Worm (Caenorhabditis elegans) whole organism, late embryonic: ENCODE data around the gene R10E4.6.

Experiments
- C08G9.2 ChIP-seq: sonication (generic microtip); optimal IDR thresholded peaks from 2 replicates; lab custom pipeline; 2016; ENCODE audit warnings: mild to moderate bottlenecking, missing genetic modification characterization, moderate library complexity, missing compliant biosample characterization
- C38D4.7 ChIP-seq: fragments of 200-800 bp; sonication (Bioruptor generic); optimal IDR thresholded peaks from 2 replicates; lab custom pipeline; 2018; ENCODE audit warnings: mild to moderate bottlenecking, missing genetic modification characterization, moderate library complexity, missing compliant biosample characterization
- F13H6.1 ChIP-seq: sonication (generic microtip); optimal IDR thresholded peaks from 2 replicates; lab custom pipeline; 2016; ENCODE audit warnings: missing genetic modification characterization, missing compliant biosample characterization
- K02D7.2 ChIP-seq: sonication (generic microtip); optimal IDR thresholded peaks from 2 replicates; lab custom pipeline; 2017; ENCODE audit warnings: mild to moderate bottlenecking, missing genetic modification characterization, missing compliant biosample characterization
- K09A11.1 ChIP-seq: sonication (generic microtip); optimal IDR thresholded peaks from 2 replicates; lab custom pipeline; 2017; ENCODE audit warnings: antibody characterized with exemption, mild to moderate bottlenecking, missing genetic modification characterization, missing compliant biosample characterization; ENCODE audit not compliant: insufficient read depth
- T23F11.4 ChIP-seq: fragments of 200-800 bp; sonication (Bioruptor generic); optimal IDR thresholded peaks from 2 replicates; lab custom pipeline; 2018; ENCODE audit warnings: mild to moderate bottlenecking, missing genetic modification characterization, missing compliant biosample characterization
- ahr-1 ChIP-seq: sonication (generic microtip); optimal IDR thresholded peaks from 2 replicates; lab custom pipeline; 2016; ENCODE audit warnings: missing genetic modification characterization, missing compliant biosample characterization
- ama-1 ChIP-seq: fragments of 150-350 bp; optimal IDR thresholded peaks from 2 replicates; lab custom pipeline; 2014
- ceh-14 ChIP-seq: sonication (generic microtip); optimal IDR thresholded peaks from 2 replicates; lab custom pipeline; 2016; ENCODE audit warnings: missing genotype, missing genetic modification characterization, missing compliant biosample characterization
- ceh-18 ChIP-seq: sonication (generic microtip); optimal IDR thresholded peaks from 2 replicates; lab custom pipeline; 2016; ENCODE audit warnings: missing genetic modification characterization, missing compliant biosample characterization
- ceh-2 ChIP-seq: sonication (generic microtip); optimal IDR thresholded peaks from 2 replicates; lab custom pipeline; 2016; ENCODE audit warnings: missing genotype, missing genetic modification characterization, missing compliant biosample characterization
- ceh-22 ChIP-seq: sonication (generic microtip); optimal IDR thresholded peaks from 2 replicates; lab custom pipeline; 2017; ENCODE audit warnings: missing biosample characterization, missing genetic modification characterization
- ceh-24 ChIP-seq: sonication (generic microtip); optimal IDR thresholded peaks from 2 replicates; lab custom pipeline; 2016; ENCODE audit warnings: mild to moderate bottlenecking, missing genetic modification characterization, missing compliant biosample characterization
- ceh-34 ChIP-seq: sonication (generic microtip); optimal IDR thresholded peaks from 2 replicates; lab custom pipeline; 2016; ENCODE audit warnings: mild to moderate bottlenecking, missing genetic modification characterization, missing compliant biosample characterization
- ceh-6 ChIP-seq: fragments of 200-800 bp; sonication (Bioruptor generic); optimal IDR thresholded peaks from 2 replicates; lab custom pipeline; 2018; ENCODE audit warnings: mild to moderate bottlenecking, missing genetic modification characterization, missing compliant biosample characterization
- ceh-9 ChIP-seq: sonication (generic microtip); optimal IDR thresholded peaks from 2 replicates; lab custom pipeline; 2016; ENCODE audit warnings: mild to moderate bottlenecking, missing genetic modification characterization, inconsistent platforms, missing compliant biosample characterization
- dmd-4 ChIP-seq: sonication (generic microtip); optimal IDR thresholded peaks from 2 replicates; lab custom pipeline; 2016; ENCODE audit warnings: borderline replicate concordance, missing genetic modification characterization, missing compliant biosample characterization
- dve-1 ChIP-seq: sonication (generic microtip); optimal IDR thresholded peaks from 2 replicates; lab custom pipeline; 2017; ENCODE audit warnings: antibody characterized with exemption, mild to moderate bottlenecking, missing genetic modification characterization, missing compliant biosample characterization
- elt-2 ChIP-seq: sonication (generic microtip); optimal IDR thresholded peaks from 2 replicates; lab custom pipeline; 2016; ENCODE audit warnings: missing genetic modification reagents, missing genetic modification characterization, missing compliant biosample characterization
- eyg-1 ChIP-seq: sonication (generic microtip); optimal IDR thresholded peaks from 2 replicates; lab custom pipeline; 2016; ENCODE audit warnings: missing genotype, missing genetic modification characterization, missing compliant biosample characterization
- fkh-10 ChIP-seq: fragments of 150-350 bp; optimal IDR thresholded peaks from 2 replicates; lab custom pipeline; 2014; ENCODE audit warnings: missing biosample characterization, missing genetic modification reagents, missing genetic modification characterization
- fkh-6 ChIP-seq: sonication (generic microtip); optimal IDR thresholded peaks from 2 replicates; lab custom pipeline; 2016; ENCODE audit warnings: missing genetic modification characterization, missing compliant biosample characterization
- gmeb-2 ChIP-seq: sonication (generic microtip); optimal IDR thresholded peaks from 2 replicates; lab custom pipeline; 2016; ENCODE audit warnings: missing genetic modification characterization, inconsistent platforms, missing compliant biosample characterization
- hlh-13 ChIP-seq: fragments of 200-800 bp; sonication (Bioruptor generic); optimal IDR thresholded peaks from 2 replicates; lab custom pipeline; 2018; ENCODE audit warnings: mild to moderate bottlenecking, missing genetic modification characterization, missing compliant biosample characterization
- hlh-30 ChIP-seq: sonication (generic microtip); optimal IDR thresholded peaks from 2 replicates; lab custom pipeline; 2017; ENCODE audit warnings: antibody characterized with exemption, missing genetic modification characterization, missing compliant biosample characterization; ENCODE audit not compliant: insufficient read depth
- hlh-8 ChIP-seq: sonication (generic microtip); optimal IDR thresholded peaks from 2 replicates; lab custom pipeline; 2016; ENCODE audit warnings: missing genotype, missing genetic modification characterization, missing compliant biosample characterization
- lim-6 ChIP-seq: sonication (generic microtip); optimal IDR thresholded peaks from 2 replicates; lab custom pipeline; 2016; ENCODE audit warnings: missing genetic modification characterization, missing compliant biosample characterization
- madf-2 ChIP-seq: sonication (generic microtip); optimal IDR thresholded peaks from 2 replicates; lab custom pipeline; 2017; ENCODE audit warnings: missing genetic modification characterization, missing compliant biosample characterization
- mec-3 ChIP-seq: sonication (generic microtip); optimal IDR thresholded peaks from 2 replicates; lab custom pipeline; 2016; ENCODE audit warnings: borderline replicate concordance, missing genetic modification characterization, missing compliant biosample characterization
- nfya-1 ChIP-seq: sonication (generic microtip); optimal IDR thresholded peaks from 2 replicates; lab custom pipeline; 2017; ENCODE audit warnings: missing genetic modification characterization, mild to moderate bottlenecking, missing compliant biosample characterization, antibody characterized with exemption, moderate library complexity
- nhr-11 ChIP-seq: fragments of 150-350 bp; optimal IDR thresholded peaks from 2 replicates; lab custom pipeline; 2014; ENCODE audit warnings: missing biosample characterization, missing genetic modification characterization
- nhr-232 ChIP-seq: sonication (generic microtip); optimal IDR thresholded peaks from 2 replicates; lab custom pipeline; 2016; ENCODE audit warnings: missing genetic modification characterization, missing compliant biosample characterization
- odd-2 ChIP-seq: sonication (generic microtip); optimal IDR thresholded peaks from 2 replicates; lab custom pipeline; 2017; ENCODE audit warnings: antibody characterized with exemption, mild to moderate bottlenecking, missing genetic modification characterization, missing compliant biosample characterization
- pag-3 ChIP-seq: sonication (generic microtip); optimal IDR thresholded peaks from 2 replicates; lab custom pipeline; 2016; ENCODE audit warnings: missing compliant biosample characterization, missing genetic modification characterization, borderline replicate concordance
- pat-9 ChIP-seq: fragments of 200-800 bp; sonication (Bioruptor generic); optimal IDR thresholded peaks from 2 replicates; lab custom pipeline; 2018; ENCODE audit warnings: mild to moderate bottlenecking, missing genetic modification characterization, moderate library complexity, missing compliant biosample characterization
- pax-1 ChIP-seq: fragments of 150-350 bp; optimal IDR thresholded peaks from 2 replicates; lab custom pipeline; 2014; ENCODE audit warnings: missing biosample characterization, missing genetic modification characterization
- pha-2 ChIP-seq: sonication (generic microtip); optimal IDR thresholded peaks from 2 replicates; lab custom pipeline; 2017; ENCODE audit warnings: mild to moderate bottlenecking, missing genetic modification characterization, missing compliant biosample characterization
- pros-1 ChIP-seq: fragments of 150-350 bp; optimal IDR thresholded peaks from 2 replicates; lab custom pipeline; 2014; ENCODE audit warnings: missing biosample characterization, missing genetic modification reagents, missing genetic modification characterization
- ref-2 ChIP-seq: sonication (generic microtip); optimal IDR thresholded peaks from 2 replicates; lab custom pipeline; 2016; ENCODE audit warnings: missing genetic modification characterization, missing compliant biosample characterization
- sdc-2 ChIP-seq: sonication (generic microtip); optimal IDR thresholded peaks from 2 replicates; lab custom pipeline; 2016; ENCODE audit warnings: missing genotype, missing genetic modification characterization, missing compliant biosample characterization
- sox-2 ChIP-seq: fragments of 200-800 bp; sonication (Bioruptor generic); IDR thresholded peaks from 2 replicates; pipeline ENCODE4 v1.3.6; 2022; ENCODE audit warnings: missing genetic modification reagents, missing genetic modification characterization, missing compliant biosample characterization
- sox-4 ChIP-seq: sonication (generic microtip); optimal IDR thresholded peaks from 2 replicates; lab custom pipeline; 2017; ENCODE audit warnings: mild to moderate bottlenecking, missing genetic modification characterization, inconsistent platforms, missing compliant biosample characterization
- syd-9 ChIP-seq: sonication (generic microtip); optimal IDR thresholded peaks from 2 replicates; lab custom pipeline; 2016; ENCODE audit warnings: mild to moderate bottlenecking, missing genetic modification characterization, moderate library complexity, missing compliant biosample characterization
- tbx-7 ChIP-seq: sonication (generic microtip); optimal IDR thresholded peaks from 2 replicates; lab custom pipeline; 2016; ENCODE audit warnings: missing genotype, missing genetic modification characterization, missing compliant biosample characterization
- ttx-3 ChIP-seq: sonication (generic microtip); optimal IDR thresholded peaks from 2 replicates; lab custom pipeline; 2016; ENCODE audit warnings: missing genetic modification reagents, missing genetic modification characterization, missing compliant biosample characterization
- unc-3 ChIP-seq, 2 experiments: fragments of 200-800 bp in 1 of 2; sonication (Bioruptor generic) in 1 of 2; sonication (generic microtip) in 1 of 2; conservative IDR thresholded peaks in 1 of 2; optimal IDR thresholded peaks in 1 of 2; 2 replicates each; pipeline versions ENCODE4 v1.3.6 to Lab custom; 2016 to 2022; ENCODE audit warnings: missing compliant biosample characterization in 2 of 2, missing genetic modification characterization in 2 of 2, missing genetic modification reagents in 1 of 2
- unc-42 ChIP-seq: sonication (generic microtip); optimal IDR thresholded peaks from 2 replicates; lab custom pipeline; 2016; ENCODE audit warnings: missing genotype, missing genetic modification characterization, missing compliant biosample characterization
- unc-55 ChIP-seq: sonication (generic microtip); optimal IDR thresholded peaks from 2 replicates; lab custom pipeline; 2017; ENCODE audit warnings: missing biosample characterization, missing genetic modification reagents, missing genetic modification characterization
- unc-86 ChIP-seq: sonication (generic microtip); optimal IDR thresholded peaks from 2 replicates; lab custom pipeline; 2016; ENCODE audit warnings: missing genetic modification characterization, missing compliant biosample characterization
- zip-5 ChIP-seq: sonication (generic microtip); optimal IDR thresholded peaks from 2 replicates; lab custom pipeline; 2016; ENCODE audit warnings: missing genetic modification characterization, missing compliant biosample characterization
- ztf-16 ChIP-seq: sonication (generic microtip); optimal IDR thresholded peaks from 2 replicates; lab custom pipeline; 2017; ENCODE audit warnings: missing genetic modification characterization, missing compliant biosample characterization

R10E4.6 gene

DNA sequence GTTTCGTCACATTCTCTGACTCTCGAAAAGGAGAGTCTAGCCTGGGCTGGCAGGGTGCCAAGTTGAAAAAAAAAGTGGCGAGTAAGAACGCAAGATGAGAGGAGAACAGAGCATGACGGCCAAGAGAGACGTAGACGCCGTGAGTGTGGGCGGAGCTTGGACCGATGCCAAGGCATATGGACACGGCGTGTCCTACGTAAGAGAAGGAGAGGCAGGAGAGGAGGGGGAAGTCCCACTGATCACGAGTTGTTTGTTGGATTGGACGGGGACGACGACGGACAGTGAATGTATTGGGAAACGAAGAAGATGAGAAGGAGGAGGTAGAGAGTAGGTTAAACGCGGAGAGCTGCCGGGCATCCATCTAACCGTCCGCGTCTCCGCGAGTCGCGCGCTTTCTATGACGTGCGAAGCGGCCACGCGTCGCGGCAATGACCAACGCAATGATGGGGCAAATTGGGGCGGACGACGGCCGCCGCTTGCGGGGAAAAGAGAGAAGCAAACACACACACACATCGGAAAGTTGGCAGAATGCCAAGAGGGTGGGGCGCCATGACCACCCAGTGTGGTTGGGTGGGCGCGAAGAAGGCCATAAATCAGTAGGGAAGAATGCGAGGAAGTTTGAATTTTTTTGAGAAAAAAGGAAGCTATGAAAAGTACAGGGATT is 11.1 kb upstream of the R10E4.6 start:
- TF ChIP-seq nhr-11 (tag; lab: Kevin White, UChicago) (no peak), dve-1 (tag; lab: Kevin White, UChicago) (peak; percentile 63), madf-2 (tag; lab: Kevin White, UChicago) (peak; percentile 69), hlh-8 (peak; percentile 80), syd-9 (tag; lab: Kevin White, UChicago) (peak; percentile 81), unc-86 (peak; percentile 40), eyg-1 (peak; percentile 58), odd-2 (tag; lab: Kevin White, UChicago) (no peak), sdc-2 (peak; percentile 79), unc-3 (GFP tag; conservative IDR thresholded peaks at IDR 0.05; lab: Robert Waterston, UW) (no peak), unc-3 (tag; optimal IDR thresholded peaks at IDR 0.05; lab: Kevin White, UChicago) (peak; percentile 74), ceh-24 (tag; lab: Kevin White, UChicago) (no peak), ceh-6 (peak; percentile 60), ahr-1 (tag; lab: Kevin White, UChicago) (no peak), ttx-3 (no peak), K02D7.2 (no peak), ceh-34 (tag; lab: Kevin White, UChicago) (peak; percentile 97), unc-55 (GFP tag; lab: Kevin White, UChicago) (peak; percentile 98), sox-4 (tag; lab: Kevin White, UChicago) (no peak), mec-3 (peak; percentile 65), ceh-2 (peak; percentile 90), C08G9.2 (tag; lab: Kevin White, UChicago) (peak; percentile 67), pag-3 (tag; lab: Kevin White, UChicago) (peak; percentile 34), ceh-14 (tag; lab: Kevin White, UChicago) (peak; percentile 91), dmd-4 (tag; lab: Kevin White, UChicago) (peak; percentile 69), F13H6.1 (tag; lab: Kevin White, UChicago) (peak; percentile 98), ceh-22 (tag; lab: Kevin White, UChicago) (no peak), ceh-18 (tag; lab: Kevin White, UChicago) (peak; percentile 99), nfya-1 (tag; lab: Kevin White, UChicago) (peak; percentile 99), pha-2 (tag; lab: Kevin White, UChicago) (peak; percentile 86), zip-5 (tag; lab: Kevin White, UChicago) (no peak), fkh-10 (GFP tag; lab: Kevin White, UChicago) (no peak), hlh-13 (GFP tag; lab: Kevin White, UChicago) (no peak), pros-1 (tag; lab: Kevin White, UChicago) (peak; percentile 93), K09A11.1 (tag; lab: Kevin White, UChicago) (peak; percentile 14), ref-2 (tag; lab: Kevin White, UChicago) (peak; percentile 97), ama-1 (no peak), T23F11.4 (GFP tag; lab: Kevin White, UChicago) (peak; percentile 88), C38D4.7 (GFP tag; lab: Kevin White, UChicago) (no peak), gmeb-2 (tag; lab: Kevin White, UChicago) (no peak), unc-42 (tag; lab: Kevin White, UChicago) (peak; percentile 94), sox-2 (GFP tag; lab: Robert Waterston, UW) (no peak; the same call in 1 of the 2 replicates), pat-9 (peak; percentile 67), nhr-232 (tag; lab: Kevin White, UChicago) (peak; percentile 4), lim-6 (tag; lab: Kevin White, UChicago) (peak; percentile 72), pax-1 (tag; lab: Kevin White, UChicago) (peak; percentile 63), hlh-30 (tag; lab: Kevin White, UChicago) (peak; percentile 99), ceh-9 (tag; lab: Kevin White, UChicago) (no peak), ztf-16 (peak; percentile 14), tbx-7 (peak; percentile 51), fkh-6 (tag; lab: Kevin White, UChicago) (no peak), elt-2 (tag; lab: Kevin White, UChicago) (peak; percentile 73)
